Worm (Caenorhabditis elegans): ENCODE results near the gene T14G10.8.

T14G10.8 gene

DNA sequence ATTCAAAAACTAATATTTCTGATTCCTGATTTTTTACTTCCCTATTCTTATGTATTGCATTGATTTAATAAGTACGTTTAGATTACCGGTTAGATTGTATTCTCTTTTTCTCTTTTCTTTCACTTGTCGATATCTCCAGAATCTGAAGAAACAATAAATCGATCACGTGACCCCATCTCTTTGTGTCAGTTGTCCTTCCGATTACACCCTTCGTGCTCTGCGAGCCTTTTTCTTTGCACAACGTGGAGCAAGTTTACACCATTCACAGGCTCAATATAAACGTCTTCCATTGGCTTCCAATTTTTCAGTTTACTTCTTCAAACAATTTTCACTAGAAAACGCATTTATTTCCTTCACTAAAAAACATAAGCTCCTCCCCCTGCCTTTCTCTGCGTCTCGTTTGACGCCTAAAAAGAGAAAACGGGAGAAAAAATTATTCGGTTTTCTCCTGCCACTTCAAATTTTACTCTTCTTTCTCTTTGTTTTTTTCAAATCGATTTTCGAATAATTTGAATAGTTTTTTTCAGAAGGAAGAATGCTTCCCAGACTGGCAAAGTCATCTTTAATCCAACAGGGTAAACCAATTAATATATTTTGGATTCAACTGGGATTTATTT, 33.5 kb upstream of the T14G10.8 start, which contains the start of gene gta-1 (continued):
- TF ChIP-seq F13H6.1 (tag; optimal IDR thresholded peaks at IDR 0.05): no peak
- TF ChIP-seq nhr-25 (tag; optimal IDR thresholded peaks at IDR 0.05): no peak
- no peak for TF ChIP-seq lin-39 (tag; optimal IDR thresholded peaks at IDR 0.05)
- TF ChIP-seq nhr-12 (tag; optimal IDR thresholded peaks at IDR 0.05): no peak
- TF ChIP-seq elt-1 (tag; optimal IDR thresholded peaks at IDR 0.05): no peak
- TF ChIP-seq lin-11 (tag; optimal IDR thresholded peaks at IDR 0.05): no peak
- TF ChIP-seq mab-5 (tag; optimal IDR thresholded peaks at IDR 0.05): no peak
- TF ChIP-seq fos-1 (tag; optimal IDR thresholded peaks at IDR 0.05): no peak
- TF ChIP-seq peb-1 (tag; optimal IDR thresholded peaks at IDR 0.05): no peak
- TF ChIP-seq nhr-6 (tag; optimal IDR thresholded peaks at IDR 0.05): no peak
- TF ChIP-seq aly-2 (tag; optimal IDR thresholded peaks at IDR 0.05): no peak
- no peak for TF ChIP-seq mbf-1 (tag; optimal IDR thresholded peaks at IDR 0.05)
- TF ChIP-seq lsy-2 (tag; optimal IDR thresholded peaks at IDR 0.05): peak in 1 of 2 experiments; percentile 34
- no peak for TF ChIP-seq egl-27 (tag; optimal IDR thresholded peaks at IDR 0.05)
- TF ChIP-seq ztf-11 (tag; optimal IDR thresholded peaks at IDR 0.05): no peak
- TF ChIP-seq dmd-4 (tag; optimal IDR thresholded peaks at IDR 0.05): no peak
- no peak for TF ChIP-seq snpc-4 (tag; optimal IDR thresholded peaks at IDR 0.05)
- TF ChIP-seq nhr-77 (tag; optimal IDR thresholded peaks at IDR 0.05): no peak

ce11 chrIV:10177779-10178178, 31.0 kb upstream of the T14G10.8 start, which contains the start of gene mspn-1:
Gene mspn-1, plus strand, starts transcription at chrIV:10177968.
- TF ChIP-seq ceh-82 (tag; optimal IDR thresholded peaks at IDR 0.05) (no peak), lin-13 (GFP tag; optimal IDR thresholded peaks at IDR 0.05) (no peak), unc-55 (GFP tag; optimal IDR thresholded peaks at IDR 0.05) (no peak), ztf-11 (tag; optimal IDR thresholded peaks at IDR 0.05) (no peak), nhr-23 (tag; optimal IDR thresholded peaks at IDR 0.05) (no peak)

ce11 chrIV:10176252-10176730, 29.5 kb upstream of the T14G10.8 start, which contains the start of gene rack-1:
Gene rack-1, plus strand, starts transcription at chrIV:10176680.
- TF ChIP-seq lsy-2 (tag; optimal IDR thresholded peaks at IDR 0.05) (peak; percentile 38 to 82), C34F6.9 (tag; optimal IDR thresholded peaks at IDR 0.05) (peak; percentile 66), fos-1 (tag; optimal IDR thresholded peaks at IDR 0.05) (peak; percentile 23), snpc-4 (tag; optimal IDR thresholded peaks at IDR 0.05) (no peak), ceh-16 (tag; optimal IDR thresholded peaks at IDR 0.05) (peak; percentile 47), nhr-25 (tag; optimal IDR thresholded peaks at IDR 0.05) (peak; percentile 34), F13H6.1 (tag; optimal IDR thresholded peaks at IDR 0.05) (peak; percentile 34), nhr-6 (tag; optimal IDR thresholded peaks at IDR 0.05) (no peak), sma-3 (GFP tag; optimal IDR thresholded peaks at IDR 0.05) (peak; percentile 35), nhr-23 (tag; optimal IDR thresholded peaks at IDR 0.05) (no peak), crh-2 (tag; optimal IDR thresholded peaks at IDR 0.05) (peak; percentile 79), mbf-1 (tag; optimal IDR thresholded peaks at IDR 0.05) (no peak), nhr-11 (tag; optimal IDR thresholded peaks at IDR 0.05) (no peak), nhr-21 (tag; optimal IDR thresholded peaks at IDR 0.05) (peak; percentile 27), egl-27 (tag; optimal IDR thresholded peaks at IDR 0.05) (peak; percentile 12), nhr-129 (tag; optimal IDR thresholded peaks at IDR 0.05) (peak; percentile 60), unc-55 (GFP tag; optimal IDR thresholded peaks at IDR 0.05) (peak; percentile 83), sma-9 (GFP tag; optimal IDR thresholded peaks at IDR 0.05) (no peak), sma-9 (tag; optimal IDR thresholded peaks at IDR 0.05) (no peak), gmeb-1 (tag; optimal IDR thresholded peaks at IDR 0.05) (peak; percentile 63), mdl-1 (tag; optimal IDR thresholded peaks at IDR 0.05) (no peak), aly-2 (tag; optimal IDR thresholded peaks at IDR 0.05) (no peak), blmp-1 (tag; optimal IDR thresholded peaks at IDR 0.05; ENCODE audit: insufficient read depth) (no peak), lin-11 (tag; optimal IDR thresholded peaks at IDR 0.05) (peak; percentile 6), lin-13 (GFP tag; optimal IDR thresholded peaks at IDR 0.05) (peak; percentile 33)

DNA sequence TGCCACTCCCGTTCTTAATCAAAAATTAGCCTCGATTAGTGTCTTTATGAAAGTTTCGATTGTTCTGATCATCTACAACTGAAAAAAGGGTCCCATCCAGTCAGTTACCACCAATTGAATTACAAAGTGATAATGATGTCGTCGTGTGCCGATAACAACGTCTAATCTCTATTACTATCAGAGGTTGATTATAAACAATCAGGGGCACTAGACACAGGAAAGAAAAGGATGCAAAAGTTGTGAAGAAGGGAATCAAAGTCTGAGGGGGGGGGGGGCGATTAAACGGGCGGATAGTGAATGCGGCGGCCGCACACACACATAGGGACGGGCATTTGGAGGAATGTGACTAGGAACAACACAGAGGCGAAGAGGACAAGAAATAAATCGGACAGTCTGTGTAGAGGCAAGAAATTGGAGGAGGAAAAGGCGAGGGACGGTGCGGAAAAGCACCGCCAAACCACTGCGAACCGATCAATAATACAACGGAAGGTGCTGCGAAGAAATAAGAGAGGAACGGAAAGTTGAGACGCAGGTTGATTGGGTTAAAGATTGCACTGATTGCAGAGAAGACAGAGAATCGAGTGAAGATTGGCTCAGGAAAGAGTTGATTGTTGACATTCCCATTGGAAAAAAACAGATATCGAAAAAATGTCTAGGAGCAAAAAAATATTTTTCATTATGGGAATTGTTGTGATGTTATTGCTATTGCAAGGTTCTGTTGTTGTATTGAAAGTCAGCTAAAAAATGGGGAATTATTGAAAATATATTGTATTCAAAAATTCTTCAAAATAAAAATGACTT, 28.3 kb upstream of the T14G10.8 start:
- no peak for TF ChIP-seq ZK546.5 (tag; optimal IDR thresholded peaks at IDR 0.05)
- no peak for TF ChIP-seq crh-2 (tag; optimal IDR thresholded peaks at IDR 0.05)
- peak; percentile 15 for TF ChIP-seq C34F6.9 (tag; optimal IDR thresholded peaks at IDR 0.05)
- peak; percentile 42 for TF ChIP-seq peb-1 (tag; optimal IDR thresholded peaks at IDR 0.05)
- no peak for TF ChIP-seq unc-39 (tag; optimal IDR thresholded peaks at IDR 0.05)
- TF ChIP-seq dmd-4 (tag; optimal IDR thresholded peaks at IDR 0.05): no peak
- no peak for TF ChIP-seq nhr-12 (tag; optimal IDR thresholded peaks at IDR 0.05)
- TF ChIP-seq lsy-2 (tag; optimal IDR thresholded peaks at IDR 0.05): peak in 1 of 2 experiments; percentile 16
- TF ChIP-seq F13H6.1 (tag; optimal IDR thresholded peaks at IDR 0.05): peak; percentile 4
- peak; percentile 12 for TF ChIP-seq sem-4 (tag; optimal IDR thresholded peaks at IDR 0.05)

All from whole organism, L2 larva.